Worm (Caenorhabditis elegans) whole organism, L1 larva: ENCODE measurements around the gene E01G4.3.

Source experiments
- C04F5.9 ChIP-seq: sonication (generic microtip); optimal IDR thresholded peaks from 2 replicates; lab custom pipeline; 2016; ENCODE audit warnings: missing genetic modification characterization, missing compliant biosample characterization
- C16A3.4 ChIP-seq: fragments of 150-350 bp; optimal IDR thresholded peaks from 2 replicates; lab custom pipeline; 2014; ENCODE audit warnings: missing biosample characterization, missing genetic modification characterization
- C34B4.2 ChIP-seq: sonication (generic microtip); optimal IDR thresholded peaks from 2 replicates; lab custom pipeline; 2017; ENCODE audit warnings: mild to moderate bottlenecking, missing genetic modification characterization, missing compliant biosample characterization
- F16B12.6 ChIP-seq: fragments of 150-350 bp; optimal IDR thresholded peaks from 2 replicates; lab custom pipeline; 2014; ENCODE audit warnings: missing biosample characterization, missing genetic modification characterization
- blmp-1 ChIP-seq: fragments of 150-350 bp; optimal IDR thresholded peaks from 2 replicates; lab custom pipeline; 2014; ENCODE audit warnings: missing biosample characterization, missing genetic modification characterization
- ceh-63 ChIP-seq: fragments of 200-800 bp; sonication (Bioruptor generic); optimal IDR thresholded peaks from 2 replicates; lab custom pipeline; 2018; ENCODE audit warnings: mild to moderate bottlenecking, missing genetic modification characterization, missing compliant biosample characterization
- ceh-8 ChIP-seq: fragments of 200-800 bp; sonication (Bioruptor generic); optimal IDR thresholded peaks from 2 replicates; lab custom pipeline; 2018; ENCODE audit warnings: mild to moderate bottlenecking, missing genetic modification characterization, moderate library complexity, missing compliant biosample characterization
- ceh-82 ChIP-seq, 3 experiments: fragments of 150-350 bp in 1 of 3; sonication (generic microtip) in 2 of 3; optimal IDR thresholded peaks; 2 replicates each; lab custom pipeline; 2014 to 2017; ENCODE audit warnings: missing biosample characterization in 3 of 3, missing genetic modification characterization in 3 of 3
- ceh-90 ChIP-seq: sonication (generic microtip); optimal IDR thresholded peaks from 2 replicates; lab custom pipeline; 2016; ENCODE audit warnings: missing genetic modification characterization, missing compliant biosample characterization
- efl-1 ChIP-seq, 4 experiments: fragments of 150-350 bp; optimal IDR thresholded peaks in 3 of 4; peaks in 1 of 4; 1 replicate in 1 of 4; 2 replicates in 3 of 4; lab custom pipeline; 2014; ENCODE audit warnings: missing biosample characterization in 2 of 4, missing genetic modification characterization in 2 of 4, missing genetic modification reagents in 2 of 4
- efl-3 ChIP-seq: fragments of 200-800 bp; sonication (Bioruptor generic); optimal IDR thresholded peaks from 2 replicates; lab custom pipeline; 2018; ENCODE audit warnings: mild to moderate bottlenecking, missing genetic modification characterization, missing compliant biosample characterization
- egl-27 ChIP-seq, 2 experiments: fragments of 150-350 bp in 1 of 2; sonication (generic microtip); optimal IDR thresholded peaks; 3 replicates each; lab custom pipeline; 2017 to 2018; ENCODE audit warnings: missing biosample characterization in 2 of 2, missing genetic modification characterization in 2 of 2, missing genetic modification reagents in 2 of 2
- elt-2 ChIP-seq: sonication (generic microtip); optimal IDR thresholded peaks from 2 replicates; lab custom pipeline; 2016; ENCODE audit warnings: missing genetic modification characterization, mild to moderate bottlenecking, inconsistent platforms, missing compliant biosample characterization, missing genetic modification reagents
- elt-3 ChIP-seq, 6 experiments: fragments of 150-350 bp in 1 of 6; sonication (generic microtip); optimal IDR thresholded peaks; 2 replicates each; lab custom pipeline; 2017 to 2018; ENCODE audit warnings: missing biosample characterization in 6 of 6, missing genetic modification characterization in 6 of 6, inconsistent platforms in 1 of 6
- fkh-8 ChIP-seq: sonication (generic microtip); optimal IDR thresholded peaks from 2 replicates; lab custom pipeline; 2016; ENCODE audit warnings: mild to moderate bottlenecking, missing genetic modification characterization, missing compliant biosample characterization
- hpl-2 ChIP-seq: fragments of 150-350 bp; optimal IDR thresholded peaks from 2 replicates; lab custom pipeline; 2014; ENCODE audit warnings: missing biosample characterization, missing genetic modification reagents, missing genetic modification characterization
- lin-14 ChIP-seq: fragments of 200-800 bp; sonication (Bioruptor generic); optimal IDR thresholded peaks from 2 replicates; lab custom pipeline; 2018; ENCODE audit warnings: mild to moderate bottlenecking, missing genetic modification characterization, moderate library complexity, missing compliant biosample characterization
- lin-35 ChIP-seq, 2 experiments: fragments of 150-350 bp; optimal IDR thresholded peaks; 2 replicates each; lab custom pipeline; 2014; ENCODE audit warnings: missing biosample characterization in 2 of 2, missing genetic modification characterization in 2 of 2, missing genetic modification reagents in 2 of 2
- lsy-2 ChIP-seq, 2 experiments: fragments of 150-350 bp; optimal IDR thresholded peaks; 2 replicates each; lab custom pipeline; 2014; ENCODE audit warnings: missing biosample characterization in 2 of 2, missing genetic modification characterization in 2 of 2
- mab-9 ChIP-seq: fragments of 200-800 bp; sonication (Bioruptor generic); IDR thresholded peaks from 2 replicates; pipeline ENCODE4 v1.3.6; 2022; ENCODE audit warnings: missing genetic modification reagents, missing genetic modification characterization, missing compliant biosample characterization
- mdl-1 ChIP-seq, 2 experiments: fragments of 150-350 bp; optimal IDR thresholded peaks; 2 replicates each; lab custom pipeline; 2014 to 2017; ENCODE audit warnings: missing biosample characterization in 2 of 2, missing genetic modification characterization in 2 of 2, inconsistent platforms in 1 of 2
- mef-2 ChIP-seq: fragments of 150-350 bp; optimal IDR thresholded peaks from 2 replicates; lab custom pipeline; 2014; ENCODE audit warnings: missing biosample characterization, missing genetic modification characterization
- mep-1 ChIP-seq: fragments of 150-350 bp; optimal IDR thresholded peaks from 2 replicates; lab custom pipeline; 2014; ENCODE audit warnings: missing biosample characterization, missing genetic modification characterization
- nhr-12 ChIP-seq: sonication (generic microtip); optimal IDR thresholded peaks from 2 replicates; lab custom pipeline; 2017; ENCODE audit warnings: missing biosample characterization, missing genetic modification characterization
- nhr-19 ChIP-seq: fragments of 200-800 bp; sonication (Bioruptor generic); conservative IDR thresholded peaks from 2 replicates; pipeline ENCODE4 v1.3.6; 2022; ENCODE audit warnings: missing genetic modification characterization, missing compliant biosample characterization
- nhr-20 ChIP-seq: sonication (generic microtip); optimal IDR thresholded peaks from 2 replicates; lab custom pipeline; 2016; ENCODE audit warnings: mild to moderate bottlenecking, missing genetic modification characterization, missing compliant biosample characterization
- nhr-71 ChIP-seq: sonication (generic microtip); optimal IDR thresholded peaks from 2 replicates; lab custom pipeline; 2016; ENCODE audit warnings: mild to moderate bottlenecking, missing genetic modification characterization, moderate library complexity, missing compliant biosample characterization
- nhr-76 ChIP-seq: sonication (generic microtip); optimal IDR thresholded peaks from 2 replicates; lab custom pipeline; 2017; ENCODE audit warnings: missing biosample characterization, missing genetic modification characterization
- nhr-77 ChIP-seq: fragments of 150-350 bp; optimal IDR thresholded peaks from 2 replicates; lab custom pipeline; 2014; ENCODE audit warnings: missing biosample characterization, missing genetic modification characterization
- nhr-85 ChIP-seq: sonication (generic microtip); peaks from one replicate; lab custom pipeline; 2016; ENCODE audit warnings: missing genetic modification characterization, inconsistent platforms, missing compliant biosample characterization
- pag-3 ChIP-seq: sonication (generic microtip); optimal IDR thresholded peaks from 2 replicates; lab custom pipeline; 2017; ENCODE audit warnings: missing genetic modification characterization, mild to moderate bottlenecking, missing compliant biosample characterization, antibody characterized with exemption, borderline replicate concordance; ENCODE audit not compliant: insufficient read depth
- pqm-1 ChIP-seq: sonication (generic microtip); optimal IDR thresholded peaks from 3 replicates; lab custom pipeline; 2017; ENCODE audit warnings: missing biosample characterization, missing genetic modification characterization
- rnt-1 ChIP-seq: sonication (generic microtip); optimal IDR thresholded peaks from 2 replicates; lab custom pipeline; 2016; ENCODE audit warnings: mild to moderate bottlenecking, missing genetic modification characterization, moderate library complexity, missing compliant biosample characterization
- tlp-1 ChIP-seq: fragments of 150-350 bp; optimal IDR thresholded peaks from 2 replicates; lab custom pipeline; 2014; ENCODE audit warnings: missing biosample characterization, missing genetic modification characterization
- unc-130 ChIP-seq: fragments of 150-350 bp; optimal IDR thresholded peaks from 2 replicates; lab custom pipeline; 2017; ENCODE audit warnings: missing biosample characterization, missing genetic modification characterization, inconsistent platforms
- zag-1 ChIP-seq: fragments of 150-350 bp; optimal IDR thresholded peaks from 2 replicates; lab custom pipeline; 2014; ENCODE audit warnings: missing biosample characterization, missing genetic modification characterization

E01G4.3 gene

DNA sequence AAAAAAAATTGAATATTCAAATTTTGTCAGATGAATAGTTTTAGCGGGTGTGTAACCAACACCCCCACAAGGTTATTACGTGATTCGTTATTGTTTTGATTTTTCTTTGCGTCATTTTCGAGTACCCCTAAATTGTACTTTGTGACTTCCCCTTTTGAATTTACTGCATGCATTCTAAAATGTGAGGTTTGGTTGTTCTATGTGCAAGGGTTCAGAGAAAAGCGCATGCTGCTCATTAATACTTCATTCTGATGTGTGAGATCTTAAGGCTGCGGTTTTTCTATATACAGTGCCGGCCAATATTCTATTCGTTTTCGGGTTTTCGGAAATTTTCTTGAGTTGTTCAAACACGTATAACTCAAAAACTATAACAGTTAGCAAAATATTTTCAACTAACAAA, 6.0 kb upstream of the E01G4.3 start:
- TF ChIP-seq nhr-19 (GFP tag; lab: Robert Waterston, UW) (peak; percentile 67), nhr-71 (tag; lab: Kevin White, UChicago) (peak; percentile 52), fkh-8 (peak; percentile 50)

DNA sequence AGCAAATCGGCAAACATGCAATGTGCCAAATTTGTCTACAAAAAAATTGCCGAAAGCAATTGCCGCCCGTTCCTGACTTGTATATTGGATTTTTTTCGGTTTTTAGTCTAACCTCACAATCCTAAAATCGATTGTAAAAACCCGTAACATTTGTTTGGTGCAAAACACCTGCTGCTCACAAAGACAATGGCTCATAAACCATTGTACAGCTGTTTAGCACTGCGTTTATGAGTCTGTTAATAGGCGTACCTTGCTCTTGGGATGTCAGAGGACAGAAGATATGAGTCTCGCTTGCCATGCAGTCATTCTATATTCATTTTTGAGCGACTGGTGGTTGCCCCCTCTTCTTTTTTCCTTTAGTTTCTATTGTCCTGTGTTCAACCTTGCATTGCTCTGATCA, 2.7 kb upstream of the E01G4.3 start, which contains the start of gene E01G4.5:
TSS of gene E01G4.5 (plus strand) at position 301 of the 400 bp plus-strand sequence.
- TF ChIP-seq nhr-12 (tag; lab: Kevin White, UChicago) (no peak), rnt-1 (tag; lab: Kevin White, UChicago) (peak; percentile 14), mab-9 (GFP tag; lab: Robert Waterston, UW) (no peak)

DNA sequence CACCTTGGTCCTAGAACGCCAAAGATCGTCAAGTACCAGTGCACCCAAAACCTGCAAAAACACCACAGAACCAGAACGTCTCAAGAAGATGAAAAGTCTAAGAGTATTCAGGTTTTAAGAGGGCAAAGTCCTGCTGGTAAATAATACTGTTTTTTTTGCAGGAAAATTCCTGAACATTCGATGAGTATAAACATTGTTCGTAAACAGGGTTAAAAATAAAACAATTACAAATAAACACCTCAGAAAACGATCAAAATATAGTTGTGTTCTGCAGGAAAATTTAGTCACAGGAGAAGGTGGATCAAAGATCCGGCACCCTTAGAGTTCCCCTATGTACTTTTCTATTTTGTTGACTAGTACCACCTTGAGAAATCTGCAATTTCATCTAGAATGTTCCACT, 1.3 kb upstream of the E01G4.3 start:
- TF ChIP-seq elt-3 (tag; optimal IDR thresholded peaks at IDR 0.05; lab: Kevin White, UChicago) = peak in 1 of 6 experiments; percentile 8
- no peak for TF ChIP-seq mdl-1 (tag; optimal IDR thresholded peaks at IDR 0.05; lab: Kevin White, UChicago)
- no peak for TF ChIP-seq ceh-82 (tag; optimal IDR thresholded peaks at IDR 0.05; lab: Kevin White, UChicago)
- TF ChIP-seq ceh-63 (GFP tag; lab: Kevin White, UChicago) = no peak
- no peak for TF ChIP-seq mep-1 (tag; lab: Kevin White, UChicago)
- no peak for TF ChIP-seq F16B12.6
- no peak for TF ChIP-seq C04F5.9 (tag; lab: Kevin White, UChicago)
- TF ChIP-seq tlp-1 = no peak

DNA sequence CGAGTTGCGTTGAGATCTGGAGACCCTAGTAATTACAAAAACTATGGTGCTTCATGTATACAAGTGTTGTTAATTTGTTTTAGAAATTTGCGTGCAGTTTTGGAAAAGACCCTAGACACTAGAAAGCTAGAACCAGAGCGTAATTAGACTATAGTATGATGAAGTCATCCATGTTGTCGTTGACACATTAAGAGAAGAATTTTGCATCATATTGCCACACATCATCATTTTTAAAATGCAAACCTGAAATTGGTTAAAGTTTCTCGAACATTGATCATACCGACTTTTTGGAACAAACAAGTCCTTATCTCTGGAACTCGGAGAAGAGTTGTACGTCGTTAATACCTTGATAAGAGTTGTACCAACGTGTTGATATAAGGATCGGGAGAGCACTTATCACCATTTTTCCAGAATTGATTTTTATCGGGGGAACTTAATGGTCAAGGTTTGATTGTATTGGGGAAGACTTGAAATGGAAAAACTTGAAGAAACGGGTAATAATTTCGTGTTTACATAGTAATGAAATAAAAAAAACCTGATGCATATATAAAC, 1.5 kb downstream of the E01G4.3 start:
- TF ChIP-seq nhr-20 (tag; lab: Kevin White, UChicago) (peak; percentile 42), unc-130 (tag; lab: Kevin White, UChicago) (no peak), mdl-1 (tag; optimal IDR thresholded peaks at IDR 0.05; lab: Kevin White, UChicago) (peak in 1 of 2 experiments; percentile 4), mef-2 (tag; lab: Kevin White, UChicago) (no peak), nhr-19 (GFP tag; lab: Robert Waterston, UW) (peak; percentile 27; the same call in 1 of the 2 replicates), lin-14 (peak; percentile 26), lsy-2 (tag; optimal IDR thresholded peaks at IDR 0.05; lab: Kevin White, UChicago) (no peak), lin-35 (GFP tag; optimal IDR thresholded peaks at IDR 0.05; lab: Kevin White, UChicago) (peak in 1 of 2 experiments; percentile 11), elt-2 (peak; percentile 97), nhr-71 (tag; lab: Kevin White, UChicago) (peak; percentile 30), tlp-1 (peak; percentile 49), pqm-1 (tag; lab: Kevin White, UChicago) (peak; percentile 97), efl-3 (GFP tag; lab: Kevin White, UChicago) (no peak), efl-1 (optimal IDR thresholded peaks at IDR 0.05; lab: Kevin White, UChicago) (no peak), efl-1 (GFP tag; optimal IDR thresholded peaks at IDR 0.05 in 1 of 2; lab: Kevin White, UChicago) (peak in 1 of 2 experiments; percentile 66)

DNA sequence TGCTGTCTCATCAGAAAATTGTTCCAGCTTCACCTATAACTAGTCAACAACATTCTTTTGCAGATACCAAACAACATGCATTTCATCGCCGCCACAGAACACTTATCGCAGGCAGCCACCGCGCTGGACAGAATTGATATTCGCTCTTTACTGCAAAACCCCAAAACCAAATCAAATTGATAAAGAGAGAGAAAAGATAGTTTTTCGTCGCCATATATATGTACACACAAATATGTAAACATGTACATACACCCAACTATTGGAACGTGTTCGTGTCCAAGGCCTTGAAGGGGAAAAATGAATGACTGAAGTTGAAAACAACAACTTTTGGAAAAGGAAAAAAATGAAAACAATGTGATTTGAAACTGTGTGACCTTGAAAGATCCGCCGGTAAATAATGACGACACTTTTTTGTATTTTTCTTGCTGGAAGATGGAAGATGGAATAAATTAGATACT, 4.0 kb downstream of the E01G4.3 start:
- TF ChIP-seq nhr-76 (tag; lab: Kevin White, UChicago) = no peak
- peak in 1 of 2 experiments; percentile 0 for TF ChIP-seq lsy-2 (tag; optimal IDR thresholded peaks at IDR 0.05; lab: Kevin White, UChicago)
- peak; percentile 73 for TF ChIP-seq elt-2
- TF ChIP-seq nhr-77 (tag; lab: Kevin White, UChicago) = no peak
- peak; percentile 88 for TF ChIP-seq nhr-85 (tag; lab: Kevin White, UChicago)
- TF ChIP-seq mdl-1 (tag; optimal IDR thresholded peaks at IDR 0.05; lab: Kevin White, UChicago) = peak in 1 of 2 experiments; percentile 4
- peak; percentile 26 for TF ChIP-seq blmp-1 (tag; lab: Kevin White, UChicago)
- TF ChIP-seq C34B4.2 (tag; lab: Kevin White, UChicago) = no peak
- no peak for TF ChIP-seq hpl-2
- TF ChIP-seq lin-14 = peak; percentile 54
- no peak for TF ChIP-seq ceh-90 (tag; lab: Kevin White, UChicago)
- TF ChIP-seq mef-2 (tag; lab: Kevin White, UChicago) = no peak
- no peak for TF ChIP-seq ceh-8 (GFP tag; lab: Kevin White, UChicago)
- no peak for TF ChIP-seq lin-35 (GFP tag; optimal IDR thresholded peaks at IDR 0.05; lab: Kevin White, UChicago)
- TF ChIP-seq mep-1 (tag; lab: Kevin White, UChicago) = peak; percentile 60
- TF ChIP-seq C16A3.4 (tag; lab: Kevin White, UChicago) = no peak
- TF ChIP-seq egl-27 (tag; optimal IDR thresholded peaks at IDR 0.05; lab: Kevin White, UChicago) = no peak
- TF ChIP-seq pag-3 (tag; lab: Kevin White, UChicago) = no peak
- TF ChIP-seq zag-1 (tag; lab: Kevin White, UChicago) = no peak
